Worm (Caenorhabditis elegans) whole organism, mixed stage, embryonic: ENCODE measurements around the gene ZC21.8.

Source experiments
- ceh-43 ChIP-seq: fragments of 200-800 bp; sonication (Bioruptor generic); optimal IDR thresholded peaks from 2 replicates; lab custom pipeline; 2018; ENCODE audit warnings: mild to moderate bottlenecking, missing genetic modification characterization, moderate library complexity, missing compliant biosample characterization
- elt-1 ChIP-seq: sonication (generic microtip); optimal IDR thresholded peaks from 2 replicates; lab custom pipeline; 2017; ENCODE audit warnings: missing genetic modification characterization, mild to moderate bottlenecking, missing compliant biosample characterization, antibody characterized with exemption, moderate library complexity, borderline replicate concordance; ENCODE audit not compliant: insufficient read depth
- lin-13 ChIP-seq: fragments of 150-350 bp; optimal IDR thresholded peaks from 2 replicates; lab custom pipeline; 2014; ENCODE audit warnings: missing biosample characterization, missing genetic modification characterization
- lin-32 ChIP-seq: fragments of 200-800 bp; sonication (Bioruptor generic); optimal IDR thresholded peaks from 2 replicates; lab custom pipeline; 2018; ENCODE audit warnings: mild to moderate bottlenecking, missing genetic modification characterization, missing compliant biosample characterization
- mep-1 ChIP-seq: fragments of 150-350 bp; optimal IDR thresholded peaks from 2 replicates; lab custom pipeline; 2017; ENCODE audit warnings: missing biosample characterization, missing genetic modification reagents, missing genetic modification characterization, inconsistent platforms
- nhr-12 ChIP-seq: fragments of 150-350 bp; optimal IDR thresholded peaks from 2 replicates; lab custom pipeline; 2014; ENCODE audit warnings: missing biosample characterization, missing genetic modification characterization
- nhr-237 ChIP-seq: fragments of 150-350 bp; optimal IDR thresholded peaks from 2 replicates; lab custom pipeline; 2014; ENCODE audit warnings: missing biosample characterization, missing genetic modification characterization
- nhr-28 ChIP-seq: fragments of 150-350 bp; optimal IDR thresholded peaks from 2 replicates; lab custom pipeline; 2014; ENCODE audit warnings: missing biosample characterization, missing genetic modification characterization
- nhr-76 ChIP-seq: sonication (generic microtip); optimal IDR thresholded peaks from 2 replicates; lab custom pipeline; 2017; ENCODE audit warnings: missing biosample characterization, missing genetic modification characterization
- snpc-4 ChIP-seq: fragments of 150-350 bp; optimal IDR thresholded peaks from 2 replicates; lab custom pipeline; 2014; ENCODE audit warnings: missing biosample characterization, missing genetic modification characterization
- sptf-1 ChIP-seq: sonication (generic microtip); optimal IDR thresholded peaks from 2 replicates; lab custom pipeline; 2017; ENCODE audit warnings: mild to moderate bottlenecking, missing genetic modification characterization, moderate library complexity, missing compliant biosample characterization
- tbx-8 ChIP-seq: fragments of 200-800 bp; sonication (Bioruptor generic); optimal IDR thresholded peaks from 2 replicates; lab custom pipeline; 2018; ENCODE audit warnings: mild to moderate bottlenecking, missing genetic modification characterization, moderate library complexity, missing compliant biosample characterization
- unc-39 ChIP-seq: fragments of 150-350 bp; optimal IDR thresholded peaks from 2 replicates; lab custom pipeline; 2014; ENCODE audit warnings: missing biosample characterization, missing genetic modification characterization
- unc-62 ChIP-seq: fragments of 150-350 bp; optimal IDR thresholded peaks from 2 replicates; lab custom pipeline; 2014; ENCODE audit warnings: missing biosample characterization, missing genetic modification reagents, missing genetic modification characterization

DNA sequence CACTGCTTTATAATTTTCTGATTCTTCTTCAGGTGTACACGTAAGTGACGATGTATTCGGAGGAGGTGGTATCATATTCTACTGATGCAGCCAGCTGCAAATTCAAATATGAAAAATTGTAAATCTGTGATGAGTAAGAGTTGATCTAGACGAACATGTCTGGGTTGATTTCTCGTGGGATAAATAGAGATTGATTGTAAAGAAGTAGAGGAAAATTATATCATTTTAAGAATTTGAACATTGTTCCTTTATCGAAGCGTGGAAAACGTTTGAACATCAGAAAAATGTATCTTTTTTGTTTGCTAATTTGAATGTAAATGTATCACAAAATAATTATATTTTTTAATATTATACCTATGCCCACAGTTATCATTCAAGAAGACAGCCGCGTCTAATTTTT, 25.7 kb upstream of the ZC21.8 start, which contains the start of gene ZC21.6:
- no peak for TF ChIP-seq lin-13 (tag; lab: Kevin White, UChicago)
- no peak for TF ChIP-seq elt-1 (tag; lab: Kevin White, UChicago)
- TF ChIP-seq unc-62 (GFP tag; lab: Kevin White, UChicago), result no peak
- no peak for TF ChIP-seq sptf-1 (tag; lab: Kevin White, UChicago)
- no peak for TF ChIP-seq nhr-12
- TF ChIP-seq ceh-43 (GFP tag; lab: Kevin White, UChicago), result no peak
- TF ChIP-seq nhr-76 (tag; lab: Kevin White, UChicago), result no peak
- TF ChIP-seq mep-1, result no peak
- TF ChIP-seq nhr-237, result no peak
- no peak for TF ChIP-seq unc-39 (tag; lab: Kevin White, UChicago)
- no peak for TF ChIP-seq lin-32
- TF ChIP-seq snpc-4 (tag; lab: Kevin White, UChicago), result no peak
- no peak for TF ChIP-seq tbx-8 (GFP tag; lab: Kevin White, UChicago)
- no peak for TF ChIP-seq nhr-28 (tag; lab: Kevin White, UChicago)
